Fruit fly (Drosophila melanogaster): ENCODE results near the gene CG17549.

DNA sequence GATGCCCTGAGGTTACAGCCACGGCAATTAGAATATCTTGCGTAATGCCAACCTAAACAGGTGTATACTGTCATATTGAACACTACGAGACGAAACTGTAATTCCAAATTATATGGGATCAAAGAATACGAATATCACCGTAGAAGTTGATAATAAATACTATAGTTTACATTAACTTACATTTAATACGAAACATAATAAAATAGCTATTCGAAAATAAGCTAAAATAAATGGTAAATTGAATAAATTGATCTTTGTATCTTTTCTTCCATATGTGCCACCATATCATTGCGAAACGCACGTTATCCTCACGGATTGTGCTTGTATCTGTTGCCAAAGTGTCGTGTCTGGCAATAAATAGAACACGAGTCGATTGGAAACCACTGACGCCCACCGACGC is 26.0 kb upstream of the CG17549 start:
- TF ChIP-seq Sin3A (optimal IDR thresholded peaks at IDR 0.05) (no peak), ttk (optimal IDR thresholded peaks at IDR 0.05) (no peak), psq (optimal IDR thresholded peaks at IDR 0.05) (no peak), h (optimal IDR thresholded peaks at IDR 0.05) (no peak)

All from Kc167 (cell line).